Fruit fly (Drosophila melanogaster): ENCODE measurements around the gene CG11889.

Gene CG11889

dm6 chr3R:25281165-25281564 is 11.2 kb downstream of the CG11889 start, which contains the start of gene CG11892 (continued):
- no peak for TF ChIP-seq CG3995 (GFP tag; optimal IDR thresholded peaks at IDR 0.05)
- no peak for TF ChIP-seq CG16813 (GFP tag; IDR thresholded peaks at IDR 0.05; ENCODE audit: partially characterized antibody)
- TF ChIP-seq Bdp1 (GFP tag; optimal IDR thresholded peaks at IDR 0.05) = no peak
- peak; percentile 53 for TF ChIP-seq gem (tag; optimal IDR thresholded peaks at IDR 0.05)
- no peak for TF ChIP-seq CG18262 (tag; optimal IDR thresholded peaks at IDR 0.05)
- TF ChIP-seq CG6854 (GFP tag; optimal IDR thresholded peaks at IDR 0.05) = peak; percentile 40
- TF ChIP-seq slou (GFP tag; optimal IDR thresholded peaks at IDR 0.05) = no peak
- TF ChIP-seq Lpt (GFP tag; optimal IDR thresholded peaks at IDR 0.05) = no peak
- TF ChIP-seq schlank (tag; optimal IDR thresholded peaks at IDR 0.05) = peak; percentile 79
- no peak for TF ChIP-seq nau (GFP tag; optimal IDR thresholded peaks at IDR 0.05)
- TF ChIP-seq lov (optimal IDR thresholded peaks at IDR 0.05) = no peak
- no peak for TF ChIP-seq lov (GFP tag; IDR thresholded peaks at IDR 0.05)
- no peak for TF ChIP-seq Doc2 (GFP tag; IDR thresholded peaks at IDR 0.05)
- TF ChIP-seq CG10267 (tag; optimal IDR thresholded peaks at IDR 0.05) = no peak
- TF ChIP-seq CG14667 (GFP tag; IDR thresholded peaks at IDR 0.05) = no peak
- peak; percentile 68 for TF ChIP-seq CG13894 (tag; optimal IDR thresholded peaks at IDR 0.05)
- TF ChIP-seq usp (GFP tag; optimal IDR thresholded peaks at IDR 0.05) = no peak

DNA sequence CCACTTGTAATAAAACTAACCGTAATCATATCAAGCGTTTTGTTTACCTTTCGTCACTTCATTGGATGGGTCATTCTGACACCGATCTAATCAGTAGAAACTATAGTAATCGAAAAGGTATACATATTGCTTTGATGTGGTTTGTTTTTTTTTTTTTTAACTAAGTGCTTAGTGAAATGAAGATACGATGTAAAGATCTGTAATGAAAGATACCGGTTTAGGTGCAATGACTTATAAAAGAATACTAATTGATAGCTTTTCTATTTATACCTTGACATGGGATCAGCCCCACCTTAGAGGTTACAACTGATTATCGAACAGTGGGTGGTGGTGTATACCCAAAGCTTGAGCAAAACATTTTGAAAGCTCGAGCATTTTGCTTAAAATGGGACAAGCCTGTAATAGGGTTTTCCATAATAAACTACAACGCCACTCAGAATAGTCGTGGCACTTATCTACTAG is 13.2 kb downstream of the CG11889 start, which contains the start of gene CG31300:
CG31300 (plus strand) TSS at position 412 of the 462 bp plus-strand sequence.
- TF ChIP-seq CG10431 (GFP tag; optimal IDR thresholded peaks at IDR 0.05) (no peak), CG13775 (GFP tag; optimal IDR thresholded peaks at IDR 0.05) (no peak), run (tag; optimal IDR thresholded peaks at IDR 0.05) (peak; percentile 69), grn (GFP tag; optimal IDR thresholded peaks at IDR 0.05) (peak; percentile 68), Pdp1 (GFP tag; optimal IDR thresholded peaks at IDR 0.05) (peak in 1 of 2 experiments; percentile 59), dati (GFP tag; IDR thresholded peaks at IDR 0.05) (no peak), Nf-YB (GFP tag; optimal IDR thresholded peaks at IDR 0.05) (no peak), exex (tag; optimal IDR thresholded peaks at IDR 0.05) (peak; percentile 37), hth (optimal IDR thresholded peaks at IDR 0.05) (no peak), sug (tag; optimal IDR thresholded peaks at IDR 0.05) (peak; percentile 18), Hr78 (GFP tag; optimal IDR thresholded peaks at IDR 0.05) (peak in 1 of 2 experiments; percentile 57), CG31441 (GFP tag; IDR thresholded peaks at IDR 0.05) (no peak), unpg (GFP tag; optimal IDR thresholded peaks at IDR 0.05) (no peak), CG2199 (GFP tag; IDR thresholded peaks at IDR 0.05) (no peak), Hr39 (optimal IDR thresholded peaks at IDR 0.05) (no peak), H15 (GFP tag; IDR thresholded peaks at IDR 0.05) (no peak), CG9727 (GFP tag; optimal IDR thresholded peaks at IDR 0.05) (no peak)

dm6 chr3R:25285173-25285572 is 15.2 kb downstream of the CG11889 start, which contains the start of gene CG31104:
Gene CG31104, plus strand, starts transcription at chr3R:25285473.
- TF ChIP-seq Neu2 (GFP tag; optimal IDR thresholded peaks at IDR 0.05; ENCODE audit: borderline replicate concordance) = no peak
- peak; percentile 22 for TF ChIP-seq exex (tag; optimal IDR thresholded peaks at IDR 0.05)

dm6 chr3R:25287128-25287527 is 17.1 kb downstream of the CG11889 start, which contains the start of gene CG13658:
Gene CG13658, plus strand, starts transcription at chr3R:25287474.
- no peak for TF ChIP-seq CG31224 (GFP tag; IDR thresholded peaks at IDR 0.05)
- TF ChIP-seq yki (optimal IDR thresholded peaks at IDR 0.05) = no peak
- no peak for TF ChIP-seq ind (GFP tag; optimal IDR thresholded peaks at IDR 0.05)
- TF ChIP-seq CG18764 (GFP tag; optimal IDR thresholded peaks at IDR 0.05) = no peak
- TF ChIP-seq Trl (optimal IDR thresholded peaks at IDR 0.05) = peak in 1 of 2 experiments; percentile 16
- TF ChIP-seq Trl (GFP tag; optimal IDR thresholded peaks at IDR 0.05) = no peak
- 0 out of 4 replicates have a peak, but pooled peaks have one; percentile 17 for TF ChIP-seq chinmo (GFP tag; IDR thresholded peaks at IDR 0.05; ENCODE audit: partially characterized antibody)
- TF ChIP-seq CG17328 (GFP tag; IDR thresholded peaks at IDR 0.05) = no peak
- peak; percentile 13 for TF ChIP-seq sens (GFP tag)
- no peak for TF ChIP-seq CG2202 (tag; optimal IDR thresholded peaks at IDR 0.05)
- no peak for TF ChIP-seq CG8944 (GFP tag; optimal IDR thresholded peaks at IDR 0.05)
- no peak for TF ChIP-seq pzg (GFP tag; optimal IDR thresholded peaks at IDR 0.05)
- TF ChIP-seq fu2 (GFP tag; optimal IDR thresholded peaks at IDR 0.05) = no peak
- peak; percentile 29 for TF ChIP-seq sug (tag; optimal IDR thresholded peaks at IDR 0.05)
- no peak for TF ChIP-seq Dfd (GFP tag; optimal IDR thresholded peaks at IDR 0.05)
- no peak for TF ChIP-seq mam (GFP tag; optimal IDR thresholded peaks at IDR 0.05)
